Fruit fly (Drosophila melanogaster) whole organism, prepupa: Measurements from ENCODE around the gene Obp18a.

Source experiments
- CG11294 ChIP-seq: fragments of 200-800 bp; sonication (Bioruptor generic); IDR thresholded peaks from 2 replicates; pipeline ENCODE4 v1.3.6; 2022; ENCODE audit warnings: missing biosample characterization, missing genetic modification characterization
- CG34406 ChIP-seq: fragments of 200-800 bp; sonication (Bioruptor generic); optimal IDR thresholded peaks from 3 replicates; lab custom pipeline; 2016; ENCODE audit warnings: missing biosample characterization, missing genetic modification characterization
- CG6276 ChIP-seq: fragments of 200-800 bp; sonication (Bioruptor generic); optimal IDR thresholded peaks from 2 replicates; lab custom pipeline; 2017; ENCODE audit warnings: missing biosample characterization, mild to moderate bottlenecking, missing genetic modification characterization
- CG6792 ChIP-seq: fragments of 200-800 bp; sonication (Bioruptor generic); optimal IDR thresholded peaks from 3 replicates; lab custom pipeline; 2016; ENCODE audit warnings: missing biosample characterization, missing genetic modification characterization
- CG7368 ChIP-seq: fragments of 200-800 bp; sonication (Bioruptor generic); optimal IDR thresholded peaks from 3 replicates; lab custom pipeline; 2016; ENCODE audit warnings: missing biosample characterization, missing genetic modification characterization
- CG8119 ChIP-seq: fragments of 200-800 bp; sonication (Bioruptor generic); IDR thresholded peaks from 3 replicates; pipeline ENCODE4 v1.3.6; 2022; ENCODE audit warnings: missing biosample characterization, missing genetic modification characterization
- CG8319 ChIP-seq: fragments of 200-800 bp; sonication (Bioruptor generic); optimal IDR thresholded peaks from 3 replicates; lab custom pipeline; 2016; ENCODE audit warnings: missing biosample characterization, missing genetic modification characterization
- CG8632 ChIP-seq: fragments of 200-800 bp; sonication (Bioruptor generic); optimal IDR thresholded peaks from 3 replicates; lab custom pipeline; 2016; ENCODE audit warnings: missing biosample characterization, missing genetic modification characterization
- Hr4 ChIP-seq: fragments of 200-800 bp; sonication (Bioruptor generic); optimal IDR thresholded peaks from 3 replicates; lab custom pipeline; 2016; ENCODE audit warnings: missing biosample characterization, missing genetic modification characterization
- Met ChIP-seq: fragments of 200-800 bp; sonication (Bioruptor generic); optimal IDR thresholded peaks from 3 replicates; lab custom pipeline; 2016; ENCODE audit warnings: missing biosample characterization, missing genetic modification characterization
- OdsH ChIP-seq: fragments of 200-800 bp; sonication (Bioruptor generic); optimal IDR thresholded peaks from 3 replicates; lab custom pipeline; 2016; ENCODE audit warnings: missing biosample characterization, missing genetic modification characterization
- achi ChIP-seq: fragments of 200-800 bp; sonication (Bioruptor generic); optimal IDR thresholded peaks from 3 replicates; lab custom pipeline; 2016; ENCODE audit warnings: missing biosample characterization, missing genetic modification characterization
- acj6 ChIP-seq: fragments of 200-800 bp; sonication (Bioruptor generic); optimal IDR thresholded peaks from 3 replicates; lab custom pipeline; 2016; ENCODE audit warnings: missing biosample characterization, missing genetic modification characterization
- dsx ChIP-seq: fragments of 200-800 bp; optimal IDR thresholded peaks from 3 replicates; lab custom pipeline; 2019; ENCODE audit warnings: missing biosample characterization, mild to moderate bottlenecking, missing genetic modification characterization, moderate library complexity; ENCODE audit not compliant: poor library complexity, severe bottlenecking
- eg ChIP-seq: fragments of 200-800 bp; sonication (Bioruptor generic); IDR thresholded peaks from 3 replicates; pipeline ENCODE4 v1.3.6; 2022; ENCODE audit warnings: missing biosample characterization, missing genetic modification characterization
- fkh ChIP-seq: fragments of 200-800 bp; sonication (Bioruptor generic); optimal IDR thresholded peaks from 3 replicates; lab custom pipeline; 2017; ENCODE audit warnings: missing biosample characterization, mild to moderate bottlenecking, missing genetic modification characterization, moderate library complexity
- spab ChIP-seq: fragments of 200-800 bp; sonication (Bioruptor generic); optimal IDR thresholded peaks from 2 replicates; lab custom pipeline; 2017; ENCODE audit warnings: missing biosample characterization, mild to moderate bottlenecking, missing genetic modification characterization, missing genetic modification reagents
- ss ChIP-seq, 2 experiments: fragments of 200-800 bp; sonication (Bioruptor generic); optimal IDR thresholded peaks; 2 replicates in 1 of 2; 3 replicates in 1 of 2; lab custom pipeline; 2017 to 2018; ENCODE audit warnings: mild to moderate bottlenecking in 2 of 2, missing biosample characterization in 2 of 2, missing genetic modification characterization in 2 of 2, moderate library complexity in 1 of 2

The Obp18a gene

dm6 chrX:19106842-19107557 lies 28.7 kb downstream of the Obp18a start (continued):
- peak; percentile 62; the same call in 2 of the 3 replicates for TF ChIP-seq CG8119
- peak; percentile 7 for TF ChIP-seq dsx (GFP tag; lab: Kevin White, UChicago)
- no peak for TF ChIP-seq CG7368 (GFP tag; lab: Kevin White, UChicago)
- TF ChIP-seq achi (GFP tag; lab: Kevin White, UChicago), result peak; percentile 18
- TF ChIP-seq, all 60 proteins: peak for 23

- TF ChIP-seq OdsH (GFP tag; lab: Kevin White, UChicago) (no peak), CG34406 (no peak), CG11294 (GFP tag; lab: Robert Waterston, UW) (no peak), CG8632 (GFP tag; lab: Kevin White, UChicago) (no peak), CG6276 (GFP tag; lab: Kevin White, UChicago) (no peak), Met (GFP tag; lab: Kevin White, UChicago) (no peak), CG7368 (GFP tag; lab: Kevin White, UChicago) (no peak), CG6792 (GFP tag; lab: Kevin White, UChicago) (no peak), ss (GFP tag; optimal IDR thresholded peaks at IDR 0.05; lab: Kevin White, UChicago) (no peak), spab (GFP tag; lab: Kevin White, UChicago) (no peak), achi (GFP tag; lab: Kevin White, UChicago) (no peak), CG8319 (GFP tag; lab: Kevin White, UChicago) (no peak), Hr4 (GFP tag; lab: Kevin White, UChicago) (no peak), eg (GFP tag; lab: Robert Waterston, UW) (no peak), acj6 (GFP tag; lab: Kevin White, UChicago) (no peak), fkh (no peak)
Observed at dm6 chrX:19096179-19096578, 39.5 kb downstream of the Obp18a start.
